Fruit fly (Drosophila melanogaster): ENCODE results near the gene eys.

Gene eys

DNA sequence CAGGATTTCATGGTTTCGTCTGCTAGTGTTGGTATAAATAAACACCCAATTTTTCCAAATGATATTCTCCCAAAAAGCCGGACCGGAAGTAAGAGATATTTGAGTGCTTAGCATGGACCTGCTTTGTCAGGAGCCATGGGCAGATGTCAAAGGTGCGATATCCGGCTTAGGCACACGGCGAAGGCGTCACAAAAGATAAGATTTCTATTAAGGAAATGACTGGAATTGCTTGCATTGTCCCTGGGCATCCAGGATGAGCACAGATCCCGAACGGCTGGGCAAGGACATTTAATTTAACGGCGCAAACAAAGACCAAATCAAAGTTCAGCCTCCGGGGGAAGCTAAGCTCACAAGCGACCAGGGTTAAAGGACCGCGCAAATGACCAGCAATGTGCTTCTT lies 74.2 kb downstream of the eys start, which contains the start of gene CG3557:
Gene CG3557 (minus strand): TSS at position 101 of the 400 bp plus-strand sequence.
- TF ChIP-seq CG8478 (optimal IDR thresholded peaks at IDR 0.05), result no peak
- no peak for TF ChIP-seq CTCF (optimal IDR thresholded peaks at IDR 0.05)

DNA sequence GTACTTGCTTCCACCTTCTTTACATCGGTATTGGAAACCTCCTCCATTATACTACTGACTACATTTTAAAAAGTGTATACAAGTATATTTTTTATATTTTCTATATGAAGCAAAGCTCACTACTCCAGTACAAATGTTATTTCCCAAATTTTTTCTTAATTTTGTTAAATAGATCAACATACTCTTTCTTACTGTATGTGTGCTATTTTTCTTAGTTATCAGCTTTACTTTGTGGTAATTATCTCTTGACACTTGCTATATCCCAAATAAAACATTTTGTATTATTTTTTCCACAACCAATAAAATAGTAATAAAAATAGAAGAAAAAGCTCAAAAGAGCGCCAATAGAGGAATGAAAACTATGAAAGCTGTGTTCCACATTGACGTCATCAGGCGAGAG lies 79.1 kb downstream of the eys start, which contains the start of gene CG43750:
Gene CG43750 (minus strand): TSS at position 101 of the 400 bp plus-strand sequence.
- no peak for TF ChIP-seq CG8478 (optimal IDR thresholded peaks at IDR 0.05)
- TF ChIP-seq CTCF (optimal IDR thresholded peaks at IDR 0.05), result no peak

DNA sequence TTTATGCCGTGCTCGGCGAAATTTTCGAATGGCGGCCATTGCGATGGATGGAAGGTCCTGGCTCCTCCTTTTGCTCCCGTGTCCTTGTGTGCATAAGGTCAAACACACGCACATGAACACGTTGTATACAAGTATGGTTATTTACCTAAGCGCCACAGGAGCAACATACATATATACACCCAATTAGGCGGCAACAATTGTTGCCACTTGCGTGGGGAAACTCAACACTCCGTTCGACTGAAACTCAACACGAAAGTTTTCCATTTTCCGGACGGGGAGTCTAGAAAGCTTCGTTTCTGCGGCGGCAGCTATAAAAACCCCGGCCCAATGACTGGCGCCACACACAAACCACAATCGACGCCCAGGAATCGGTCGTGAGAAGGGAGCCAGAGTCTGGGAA lies 79.8 kb downstream of the eys start, which contains the start of gene CG46448:
Gene CG46448 (plus strand): TSS at position 340 of the 400 bp plus-strand sequence.
- TF ChIP-seq CTCF (optimal IDR thresholded peaks at IDR 0.05) (no peak), CG8478 (optimal IDR thresholded peaks at IDR 0.05) (no peak)

DNA sequence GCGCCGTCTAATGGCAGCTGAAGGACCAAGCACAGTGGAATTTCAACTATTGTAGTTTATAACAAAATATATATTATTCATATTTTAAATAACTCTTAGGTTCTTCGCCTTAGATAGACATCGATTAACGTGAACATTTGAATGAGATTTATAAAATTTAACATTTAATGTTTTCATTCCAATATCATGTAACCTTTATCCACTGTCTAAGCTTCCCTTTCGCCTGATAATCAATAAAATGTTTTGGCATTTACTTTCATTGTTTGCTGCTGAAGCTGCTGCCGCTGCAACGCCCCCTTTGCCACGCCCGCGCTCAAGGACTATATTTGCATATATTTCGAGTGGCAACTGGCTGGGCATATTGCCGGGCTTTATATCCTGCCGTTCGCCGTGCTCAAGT lies 83.4 kb downstream of the eys start:
- no peak for TF ChIP-seq CTCF (optimal IDR thresholded peaks at IDR 0.05)
- TF ChIP-seq CG8478 (optimal IDR thresholded peaks at IDR 0.05), result no peak

DNA sequence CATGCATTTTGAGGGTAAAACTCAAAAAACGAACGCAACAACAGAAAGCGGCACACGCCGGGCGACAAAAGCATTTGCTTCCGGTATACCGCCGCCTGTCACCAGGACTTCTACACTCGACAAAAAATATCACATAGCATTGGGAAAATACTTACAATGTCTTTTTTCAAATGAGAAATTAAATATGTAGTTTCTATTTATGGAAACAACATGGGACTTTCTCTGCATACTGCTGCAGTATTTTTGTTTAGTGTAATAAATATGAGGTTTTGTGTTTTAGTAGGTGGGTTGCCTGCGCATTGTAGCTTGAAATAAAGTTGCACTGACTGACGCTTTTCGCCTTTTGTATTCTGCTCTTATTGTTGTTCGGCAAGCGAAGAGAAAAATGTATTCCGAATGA lies 85.6 kb downstream of the eys start:
- TF ChIP-seq CG8478 (optimal IDR thresholded peaks at IDR 0.05) (no peak), CTCF (optimal IDR thresholded peaks at IDR 0.05) (no peak)

DNA sequence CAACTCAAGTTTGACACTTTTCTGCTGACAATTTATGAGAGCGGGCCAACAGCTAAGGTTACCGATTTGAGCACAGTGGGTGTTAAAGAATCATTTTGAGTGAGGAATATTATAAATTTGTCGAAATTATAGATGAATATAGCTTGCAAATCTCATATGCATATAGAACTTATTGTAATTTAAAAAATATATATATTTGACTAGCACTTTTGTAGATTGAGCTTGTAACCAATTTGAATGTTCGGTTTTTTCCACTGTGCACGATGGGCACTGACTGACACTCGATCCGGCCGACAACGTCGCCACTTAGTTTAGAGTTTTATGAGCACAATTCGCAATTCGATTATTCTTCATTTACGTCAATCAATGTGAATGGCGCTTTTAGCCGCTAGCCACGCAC lies 87.0 kb downstream of the eys start:
- TF ChIP-seq CG8478 (optimal IDR thresholded peaks at IDR 0.05) (no peak), CTCF (optimal IDR thresholded peaks at IDR 0.05) (no peak)

DNA sequence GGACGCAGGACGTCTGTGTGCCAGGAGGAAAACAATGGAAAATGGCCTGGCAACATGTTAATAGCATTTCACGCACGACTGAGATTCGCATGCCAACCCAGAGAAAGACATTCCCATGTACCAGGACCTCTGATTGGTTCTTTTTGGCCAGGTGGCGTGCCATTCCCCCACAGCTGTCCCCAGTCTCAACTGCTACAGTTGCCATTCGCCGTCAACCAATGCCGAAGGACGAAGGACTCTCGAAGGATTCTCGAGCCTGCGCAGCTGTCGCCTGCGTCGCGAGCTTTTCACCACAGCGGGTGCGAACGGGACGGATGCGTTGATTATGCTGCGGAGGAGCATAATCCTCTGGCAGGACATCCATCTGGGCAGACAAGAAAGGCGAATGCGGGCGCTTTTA lies 88.4 kb downstream of the eys start, which contains the start of gene VGlut:
Gene VGlut (plus strand): TSS at position 399 of the 400 bp plus-strand sequence.
- TF ChIP-seq CTCF (optimal IDR thresholded peaks at IDR 0.05), result no peak
- no peak for TF ChIP-seq CG8478 (optimal IDR thresholded peaks at IDR 0.05)

DNA sequence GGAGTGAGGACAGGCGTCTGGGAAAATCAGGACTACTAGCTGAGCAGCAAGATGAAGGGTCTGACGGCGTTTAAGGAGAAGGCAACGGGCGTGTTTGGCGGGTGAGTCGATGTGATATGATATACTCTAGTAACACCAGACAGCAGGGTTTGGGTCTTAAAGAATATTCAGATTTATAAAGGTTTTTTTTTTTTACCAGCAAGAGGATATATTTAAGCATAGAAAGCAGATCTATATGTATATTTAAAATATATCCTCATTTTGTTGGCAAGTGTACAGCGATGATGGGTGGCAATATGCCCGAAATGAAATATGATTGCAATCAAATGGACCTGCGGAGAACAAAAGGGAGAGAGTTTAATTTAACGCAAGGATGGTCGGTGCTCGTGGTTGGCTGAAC lies 90.7 kb downstream of the eys start:
- no peak for TF ChIP-seq CG8478 (optimal IDR thresholded peaks at IDR 0.05)
- no peak for TF ChIP-seq CTCF (optimal IDR thresholded peaks at IDR 0.05)

DNA sequence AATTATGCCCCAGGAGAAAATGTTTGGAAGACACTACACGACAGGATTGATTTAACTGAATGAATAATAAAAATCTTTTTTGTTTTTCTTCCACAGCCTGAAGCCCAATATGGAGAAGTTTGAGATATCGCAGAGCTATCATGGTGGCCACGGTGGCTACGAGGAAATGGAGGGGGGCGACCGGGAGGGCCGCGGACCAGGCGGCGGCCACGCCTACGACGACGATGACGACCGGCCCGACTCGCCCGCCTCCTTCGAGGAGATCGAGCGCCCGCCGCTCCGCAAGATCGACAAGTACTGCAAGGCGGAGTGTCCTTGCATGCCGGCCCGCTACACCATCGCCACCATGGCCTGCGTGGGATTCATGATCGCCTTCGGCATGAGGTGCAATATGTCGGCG lies 93.2 kb downstream of the eys start:
- no peak for TF ChIP-seq CTCF (optimal IDR thresholded peaks at IDR 0.05)

Data from S2 (cell line).